Fruit fly (Drosophila melanogaster): ENCODE data around the gene eIF2gamma.

- no peak for TF ChIP-seq pan (optimal IDR thresholded peaks at IDR 0.05)
- TF ChIP-seq EcR (GFP tag; optimal IDR thresholded peaks at IDR 0.05), result no peak
- TF ChIP-seq CG8478 (optimal IDR thresholded peaks at IDR 0.05), result no peak
- TF ChIP-seq Dll (optimal IDR thresholded peaks at IDR 0.05), result no peak
- no peak for TF ChIP-seq psq (optimal IDR thresholded peaks at IDR 0.05)
Measured at dm6 chr3R:15231635-15232138, 31.6 kb downstream of the eIF2gamma start.

Data from whole organism.